Fruit fly (Drosophila melanogaster) whole organism, wandering third instar larva: ENCODE data around the gene Tmem214.

Experiments
- Abd-B ChIP-seq: fragments of >200 bp; optimal IDR thresholded peaks from 2 replicates; lab custom pipeline; 2017; ENCODE audit warnings: missing biosample characterization, missing genetic modification characterization
- CG32264 ChIP-seq: fragments of 200-800 bp; sonication (Bioruptor generic); optimal IDR thresholded peaks from 2 replicates; lab custom pipeline; 2016; ENCODE audit warnings: missing biosample characterization, missing genetic modification characterization
- Dfd ChIP-seq: fragments of >200 bp; optimal IDR thresholded peaks from 2 replicates; lab custom pipeline; 2017; ENCODE audit warnings: missing biosample characterization, missing genetic modification characterization
- Dif ChIP-seq: fragments of 200-275, 200-300 bp; sonication (Bioruptor generic); optimal IDR thresholded peaks from 2 replicates; lab custom pipeline; 2018; ENCODE audit warnings: missing biosample characterization, missing genetic modification characterization; ENCODE audit not compliant: partially characterized antibody
- GATAd ChIP-seq: sonication (Bioruptor generic); optimal IDR thresholded peaks from 2 replicates; lab custom pipeline; 2016; ENCODE audit warnings: missing biosample characterization, missing genetic modification characterization
- HLH106 ChIP-seq: fragments of 200-800 bp; optimal IDR thresholded peaks from 3 replicates; lab custom pipeline; 2019; ENCODE audit warnings: missing biosample characterization, mild to moderate bottlenecking, missing genetic modification characterization, moderate library complexity
- Hnf4 ChIP-seq: fragments of 200-800 bp; sonication (Bioruptor generic); optimal IDR thresholded peaks from 2 replicates; lab custom pipeline; 2016; ENCODE audit warnings: missing biosample characterization, mild to moderate bottlenecking, missing genetic modification characterization
- Hr78 ChIP-seq: fragments of >200 bp; optimal IDR thresholded peaks from 2 replicates; lab custom pipeline; 2017; ENCODE audit warnings: missing biosample characterization, missing genetic modification characterization
- Jra ChIP-seq: sonication (Bioruptor generic); optimal IDR thresholded peaks from 2 replicates; lab custom pipeline; 2016; ENCODE audit warnings: missing biosample characterization, missing genetic modification characterization
- Mio ChIP-seq: sonication (Bioruptor generic); optimal IDR thresholded peaks from 2 replicates; lab custom pipeline; 2016; ENCODE audit warnings: missing biosample characterization, missing genetic modification characterization
- Myc ChIP-seq: fragments of >200 bp; optimal IDR thresholded peaks from 2 replicates; lab custom pipeline; 2017
- N ChIP-seq: fragments of >200 bp; optimal IDR thresholded peaks from 2 replicates; lab custom pipeline; 2018; ENCODE audit warnings: missing biosample characterization, missing external identifiers, missing genetic modification characterization
- OdsH ChIP-seq: fragments of 200-800 bp; sonication (Bioruptor generic); optimal IDR thresholded peaks from 2 replicates; lab custom pipeline; 2016; ENCODE audit warnings: missing biosample characterization, mild to moderate bottlenecking, missing genetic modification characterization
- Rel ChIP-seq, 2 experiments: fragments of 200-800 bp; sonication (Bioruptor generic) in 1 of 2; optimal IDR thresholded peaks; 2 replicates in 1 of 2; 3 replicates in 1 of 2; lab custom pipeline; 2016 to 2019; ENCODE audit warnings: mild to moderate bottlenecking in 2 of 2, missing biosample characterization in 2 of 2, missing genetic modification characterization in 2 of 2, moderate library complexity in 1 of 2
- Vsx2 ChIP-seq: fragments of 200-300, 225-300 bp; sonication (Bioruptor generic); optimal IDR thresholded peaks from 2 replicates; lab custom pipeline; 2018; ENCODE audit warnings: missing biosample characterization, missing genetic modification characterization; ENCODE audit not compliant: partially characterized antibody
- brk ChIP-seq: fragments of 200-800 bp; sonication (Bioruptor generic); optimal IDR thresholded peaks from 2 replicates; lab custom pipeline; 2016; ENCODE audit warnings: missing biosample characterization, mild to moderate bottlenecking, missing genetic modification characterization
- dl ChIP-seq, 2 experiments: fragments of 175-275, 200-275 bp in 1 of 2; fragments of 200-275 bp in 1 of 2; sonication (Bioruptor generic); optimal IDR thresholded peaks; lab custom pipeline; 2018; ENCODE audit warnings: mild to moderate bottlenecking in 2 of 2, missing biosample characterization in 2 of 2, missing genetic modification characterization in 2 of 2, moderate library complexity in 2 of 2; ENCODE audit not compliant: partially characterized antibody in 2 of 2, insufficient read depth in 1 of 2
- dmrt93B ChIP-seq: fragments of 200-800 bp; sonication (Bioruptor generic); optimal IDR thresholded peaks from 2 replicates; lab custom pipeline; 2018; ENCODE audit warnings: missing biosample characterization, mild to moderate bottlenecking, missing genetic modification characterization
- dsf ChIP-seq: sonication (Bioruptor generic); optimal IDR thresholded peaks from 2 replicates; lab custom pipeline; 2016; ENCODE audit warnings: missing biosample characterization, missing genetic modification characterization, borderline replicate concordance
- ey ChIP-seq: fragments of 200-800 bp; sonication (Bioruptor generic); optimal IDR thresholded peaks from 2 replicates; lab custom pipeline; 2016; ENCODE audit warnings: missing biosample characterization, missing genetic modification characterization
- foxo ChIP-seq, 2 experiments: fragments of 200-800 bp; sonication (Bioruptor generic); optimal IDR thresholded peaks; 2 replicates in 1 of 2; 3 replicates in 1 of 2; lab custom pipeline; 2016 to 2017; ENCODE audit warnings: missing biosample characterization in 2 of 2, missing genetic modification characterization in 2 of 2
- h ChIP-seq: fragments of 200-800 bp; sonication (Bioruptor generic); optimal IDR thresholded peaks from 3 replicates; lab custom pipeline; 2016; ENCODE audit warnings: missing biosample characterization, mild to moderate bottlenecking, missing genetic modification characterization
- jim ChIP-seq: fragments of 175-275, 200-325 bp; sonication (Bioruptor generic); optimal IDR thresholded peaks from 2 replicates; lab custom pipeline; 2016; ENCODE audit warnings: missing biosample characterization, mild to moderate bottlenecking, missing genetic modification characterization
- lola ChIP-seq: fragments of >200 bp; optimal IDR thresholded peaks from 2 replicates; lab custom pipeline; 2017; ENCODE audit warnings: missing biosample characterization, missing genetic modification characterization
- pan ChIP-seq: fragments of >200 bp; optimal IDR thresholded peaks from 2 replicates; lab custom pipeline; 2017
- psq ChIP-seq: fragments of 200-800 bp; sonication (Bioruptor generic); optimal IDR thresholded peaks from 3 replicates; lab custom pipeline; 2017; ENCODE audit warnings: missing biosample characterization, mild to moderate bottlenecking, missing genetic modification characterization, moderate library complexity
- rgr ChIP-seq: fragments of 200-800 bp; sonication (Bioruptor generic); optimal IDR thresholded peaks from 3 replicates; lab custom pipeline; 2016; ENCODE audit warnings: missing biosample characterization, mild to moderate bottlenecking, missing genetic modification characterization
- sage ChIP-seq: fragments of 200-800 bp; sonication (Bioruptor generic); optimal IDR thresholded peaks from 2 replicates; lab custom pipeline; 2016; ENCODE audit warnings: missing biosample characterization, mild to moderate bottlenecking, missing genetic modification characterization
- sv ChIP-seq: fragments of 200-800 bp; sonication (Bioruptor generic); optimal IDR thresholded peaks from 3 replicates; lab custom pipeline; 2016; ENCODE audit warnings: missing biosample characterization, missing genetic modification characterization
- tai ChIP-seq: sonication (Bioruptor generic); optimal IDR thresholded peaks from 2 replicates; lab custom pipeline; 2016; ENCODE audit warnings: missing biosample characterization, missing genetic modification characterization
- usp ChIP-seq: fragments of >200 bp; optimal IDR thresholded peaks from 2 replicates; lab custom pipeline; 2017; ENCODE audit warnings: missing biosample characterization, missing genetic modification characterization

Gene Tmem214

DNA sequence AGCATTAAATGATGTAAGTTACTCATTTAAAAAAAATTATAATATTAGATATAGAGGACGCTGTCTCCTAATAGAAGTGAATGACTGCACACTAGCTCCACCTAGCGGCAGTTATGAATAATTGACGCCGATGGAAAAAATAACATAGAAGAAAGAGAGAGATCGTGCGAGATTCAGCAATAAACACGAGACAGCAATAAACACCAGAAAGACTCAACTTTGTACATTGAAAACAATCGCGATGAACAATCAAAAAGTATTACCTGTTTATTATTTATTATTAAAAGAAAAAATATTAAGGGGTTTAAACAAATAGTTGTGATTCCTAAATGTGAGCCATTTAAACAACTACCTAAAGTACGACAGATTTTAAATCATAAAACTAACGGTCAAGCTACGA lies 16.1 kb upstream of the Tmem214 start:
- TF ChIP-seq foxo (GFP tag; optimal IDR thresholded peaks at IDR 0.05; lab: Kevin White, UChicago) (peak in 1 of 2 experiments; percentile 15), Myc (lab: Kevin White, UChicago) (peak; percentile 29), Dfd (GFP tag; lab: Kevin White, UChicago) (no peak), dl (GFP tag; optimal IDR thresholded peaks at IDR 0.05; lab: Kevin White, UChicago; ENCODE audit: insufficient read depth in 1 of 2, partially characterized antibody in 2 of 2) (no peak), Dif (GFP tag; lab: Kevin White, UChicago) (no peak)

dm6 chr2L:10976864-10977586 lies 7.0 kb upstream of the Tmem214 start:
- TF ChIP-seq Hr78 (no peak), N (GFP tag; lab: Kevin White, UChicago) (no peak), dmrt93B (GFP tag; lab: Kevin White, UChicago) (no peak), h (no peak), jim (no peak), Abd-B (GFP tag; lab: Kevin White, UChicago) (no peak), sv (GFP tag; lab: Kevin White, UChicago) (no peak), dsf (GFP tag; lab: Kevin White, UChicago) (no peak), CG32264 (GFP tag; lab: Kevin White, UChicago) (no peak), Dif (GFP tag; lab: Kevin White, UChicago) (no peak), HLH106 (no peak), Jra (GFP tag; lab: Kevin White, UChicago) (no peak), brk (no peak), Myc (lab: Kevin White, UChicago) (no peak), lola (GFP tag; lab: Kevin White, UChicago) (no peak), Mio (no peak), Rel (GFP tag; optimal IDR thresholded peaks at IDR 0.05; lab: Kevin White, UChicago) (no peak), Rel (tag; optimal IDR thresholded peaks at IDR 0.05; lab: Kevin White, UChicago) (no peak), pan (lab: Kevin White, UChicago) (no peak), OdsH (no peak)

dm6 chr2L:10976046-10976863 lies 6.2 kb upstream of the Tmem214 start, which contains the start of the genes ATPsynG and SCAR:
Gene ATPsynG, minus strand, starts transcription at chr2L:10976399.
Gene SCAR, plus strand, starts transcription at chr2L:10976772.
- TF ChIP-seq rgr (GFP tag; lab: Kevin White, UChicago): no peak
- no peak for TF ChIP-seq lola (GFP tag; lab: Kevin White, UChicago)
- no peak for TF ChIP-seq Hr78
- no peak for TF ChIP-seq brk
- TF ChIP-seq dmrt93B (GFP tag; lab: Kevin White, UChicago): no peak
- TF ChIP-seq Dfd (GFP tag; lab: Kevin White, UChicago): no peak
- no peak for TF ChIP-seq Vsx2

DNA sequence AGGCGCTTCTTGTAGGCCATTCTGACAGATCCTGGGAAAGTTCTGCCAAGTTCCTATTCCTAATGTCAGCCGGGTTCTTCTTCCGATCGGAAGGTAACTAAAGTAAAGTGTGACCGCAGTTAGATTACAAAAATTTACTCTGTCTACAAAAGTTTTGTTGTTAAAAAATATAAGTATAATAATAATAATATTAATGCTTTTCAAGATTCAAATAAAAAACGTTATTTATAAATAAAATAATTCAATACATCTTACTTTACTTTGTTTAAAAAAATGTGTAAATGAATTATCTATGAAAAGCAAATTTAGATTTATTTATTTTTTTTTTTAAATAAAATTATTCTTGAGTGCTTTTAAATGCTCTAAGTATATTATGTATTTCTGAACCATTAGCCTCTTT lies 5.1 kb upstream of the Tmem214 start, which contains the start of gene abo:
Gene abo (minus strand): TSS at position 101 of the 400 bp plus-strand sequence.
- TF ChIP-seq jim: no peak
- no peak for TF ChIP-seq ey
- TF ChIP-seq Hnf4: no peak
- TF ChIP-seq Dif (GFP tag; lab: Kevin White, UChicago): no peak
- no peak for TF ChIP-seq sage (GFP tag; lab: Kevin White, UChicago)
- TF ChIP-seq HLH106: no peak
- no peak for TF ChIP-seq GATAd
- no peak for TF ChIP-seq foxo (GFP tag; optimal IDR thresholded peaks at IDR 0.05; lab: Kevin White, UChicago)
- no peak for TF ChIP-seq Abd-B (GFP tag; lab: Kevin White, UChicago)
- no peak for TF ChIP-seq tai
- TF ChIP-seq sv (GFP tag; lab: Kevin White, UChicago): no peak
- no peak for TF ChIP-seq psq (GFP tag; lab: Kevin White, UChicago)

DNA sequence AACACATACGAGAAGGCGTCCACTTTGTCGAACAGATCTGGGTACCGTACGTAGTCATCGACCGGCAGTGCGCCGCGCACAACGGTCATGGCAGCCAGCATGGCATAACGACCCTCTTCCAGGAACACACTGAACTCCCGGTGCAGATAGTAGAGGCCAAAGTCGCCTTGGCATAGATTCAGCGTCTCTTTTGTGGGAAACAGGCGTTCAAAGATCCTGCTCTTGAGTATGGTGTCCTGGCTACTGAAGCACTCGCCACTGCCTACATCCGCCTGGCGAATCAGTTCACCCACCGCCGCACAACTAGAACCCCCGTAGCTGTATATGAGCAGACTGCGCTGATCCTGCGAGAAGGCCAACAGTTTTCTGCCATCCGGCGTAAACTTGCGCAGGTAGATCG lies 4.6 kb upstream of the Tmem214 start:
- no peak for TF ChIP-seq dl (GFP tag; optimal IDR thresholded peaks at IDR 0.05; lab: Kevin White, UChicago; ENCODE audit: insufficient read depth in 1 of 2, partially characterized antibody in 2 of 2)
- TF ChIP-seq foxo (GFP tag; optimal IDR thresholded peaks at IDR 0.05; lab: Kevin White, UChicago): no peak
- no peak for TF ChIP-seq Dfd (GFP tag; lab: Kevin White, UChicago)
- TF ChIP-seq lola (GFP tag; lab: Kevin White, UChicago): no peak
- no peak for TF ChIP-seq brk
- TF ChIP-seq Hr78: no peak
- TF ChIP-seq Abd-B (GFP tag; lab: Kevin White, UChicago): no peak
- TF ChIP-seq usp (GFP tag; lab: Kevin White, UChicago): no peak
